Worm (Caenorhabditis elegans): ENCODE results near the gene str-40.

ce11 chrV:3039282-3039681 lies 29.7 kb downstream of the str-40 start, which contains the start of gene chpf-2:
- TF ChIP-seq ama-1 (optimal IDR thresholded peaks at IDR 0.05) (no peak), scrt-1 (GFP tag; IDR thresholded peaks at IDR 0.05) (no peak), hmg-4 (GFP tag; optimal IDR thresholded peaks at IDR 0.05) (no peak), tbx-37 (GFP tag; conservative IDR thresholded peaks at IDR 0.05) (no peak), B0310.2 (tag; optimal IDR thresholded peaks at IDR 0.05) (no peak), ceh-36 (tag; optimal IDR thresholded peaks at IDR 0.05) (no peak), flt-1 (GFP tag; IDR thresholded peaks at IDR 0.05) (no peak), hnd-1 (tag; optimal IDR thresholded peaks at IDR 0.05) (no peak), sea-1 (GFP tag; conservative IDR thresholded peaks at IDR 0.05) (no peak), hmbx-1 (tag; optimal IDR thresholded peaks at IDR 0.05) (no peak)

Data from whole organism, early embryonic.